Worm (Caenorhabditis elegans) whole organism, L3 larva: ENCODE measurements around the gene F54D10.5.

Experiments used
- R02D3.7 ChIP-seq: fragments of 150-350 bp; optimal IDR thresholded peaks from 2 replicates; lab custom pipeline; 2014; ENCODE audit warnings: missing biosample characterization, missing genetic modification characterization
- ceh-28 ChIP-seq: fragments of 150-350 bp; optimal IDR thresholded peaks from 2 replicates; lab custom pipeline; 2014; ENCODE audit warnings: missing biosample characterization, missing genetic modification reagents, missing genetic modification characterization
- snpc-4 ChIP-seq: fragments of 150-350 bp; optimal IDR thresholded peaks from 2 replicates; lab custom pipeline; 2014; ENCODE audit warnings: missing biosample characterization, missing genetic modification characterization
- unc-39 ChIP-seq: sonication (generic microtip); optimal IDR thresholded peaks from 4 replicates; lab custom pipeline; 2017; ENCODE audit warnings: missing biosample characterization, missing genetic modification characterization

DNA sequence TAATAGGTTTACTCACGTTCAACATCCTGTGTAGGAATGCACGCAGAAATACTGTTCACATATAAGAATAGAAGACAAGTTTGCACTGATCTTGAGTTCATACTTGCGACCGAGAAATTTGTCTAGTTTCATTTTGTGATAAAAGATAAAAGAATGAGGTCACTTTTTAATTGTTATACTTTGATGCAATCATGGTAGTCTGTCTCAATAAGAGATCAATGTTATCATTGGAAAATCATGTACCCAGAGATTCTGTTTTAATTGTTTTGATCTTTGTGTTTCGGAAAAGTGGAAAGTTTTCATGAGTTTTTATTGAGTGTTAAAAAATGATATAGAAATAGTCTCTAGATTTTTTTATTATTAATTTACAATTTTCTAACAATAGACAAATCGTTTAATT is 24.4 kb upstream of the F54D10.5 start, which contains the start of gene F54D10.9:
- TF ChIP-seq snpc-4 (tag; lab: Kevin White, UChicago) = no peak
- TF ChIP-seq ceh-28 (tag; lab: Kevin White, UChicago) = no peak
- TF ChIP-seq unc-39 (tag; lab: Kevin White, UChicago) = no peak
- TF ChIP-seq R02D3.7 = no peak
